Fruit fly (Drosophila melanogaster) whole organism, embryonic: ENCODE data around the gene IFT52.

Experiments used
- CG10654 ChIP-seq: fragments of 200-800 bp; sonication (Bioruptor generic); optimal IDR thresholded peaks from 2 replicates; lab custom pipeline; 2016; ENCODE audit warnings: missing biosample characterization, missing genetic modification characterization
- CG12155 ChIP-seq: fragments of 200-800 bp; sonication (Bioruptor generic); optimal IDR thresholded peaks from 3 replicates; lab custom pipeline; 2016; ENCODE audit warnings: missing biosample characterization, missing genetic modification characterization
- CG12236 ChIP-seq: fragments of 200-800 bp; sonication (Bioruptor generic); optimal IDR thresholded peaks from 2 replicates; lab custom pipeline; 2016; ENCODE audit warnings: missing biosample characterization, missing genetic modification characterization
- CG12744 ChIP-seq: fragments of 200-800 bp; sonication (Bioruptor generic); optimal IDR thresholded peaks from 2 replicates; lab custom pipeline; 2016; ENCODE audit warnings: missing biosample characterization, missing genetic modification characterization
- CG14050 ChIP-seq: fragments of 200-800 bp; sonication (Bioruptor generic); IDR thresholded peaks from 3 replicates; pipeline ENCODE4 v1.3.6; 2022; ENCODE audit warnings: missing biosample characterization, missing genetic modification characterization
- CG15696 ChIP-seq: fragments of 200-800 bp; sonication (Bioruptor generic); optimal IDR thresholded peaks from 2 replicates; lab custom pipeline; 2019; ENCODE audit warnings: missing biosample characterization, mild to moderate bottlenecking, missing genetic modification characterization, moderate library complexity
- CG16863 ChIP-seq: fragments of 200-800 bp; sonication (Bioruptor generic); optimal IDR thresholded peaks from 3 replicates; lab custom pipeline; 2016; ENCODE audit warnings: missing biosample characterization, missing genetic modification characterization
- CG17328 ChIP-seq: fragments of 200-800 bp; sonication (Bioruptor generic); IDR thresholded peaks from 2 replicates; pipeline ENCODE4 v1.3.6; 2022; ENCODE audit warnings: missing biosample characterization, missing genetic modification characterization
- CG17829 ChIP-seq: fragments of 200-800 bp; optimal IDR thresholded peaks from 2 replicates; lab custom pipeline; 2019; ENCODE audit warnings: missing biosample characterization, mild to moderate bottlenecking, missing genetic modification characterization, moderate library complexity
- CG1792 ChIP-seq: fragments of 200-800 bp; sonication (Bioruptor generic); optimal IDR thresholded peaks from 2 replicates; lab custom pipeline; 2016; ENCODE audit warnings: missing biosample characterization, missing genetic modification characterization
- CG2116 ChIP-seq: fragments of 200-800 bp; sonication (Bioruptor generic); optimal IDR thresholded peaks from 3 replicates; lab custom pipeline; 2018; ENCODE audit warnings: missing biosample characterization, mild to moderate bottlenecking, missing genetic modification characterization
- CG2875 ChIP-seq: fragments of 200-800 bp; sonication (Bioruptor generic); optimal IDR thresholded peaks from 2 replicates; lab custom pipeline; 2017; ENCODE audit warnings: missing biosample characterization, mild to moderate bottlenecking, missing genetic modification characterization, missing genetic modification reagents
- CG2889 ChIP-seq: fragments of 200-800 bp; sonication (Bioruptor generic); IDR thresholded peaks from 3 replicates; pipeline ENCODE4 v1.3.6; 2022; ENCODE audit warnings: missing biosample characterization, missing genetic modification characterization
- CG30020 ChIP-seq: fragments of 200-800 bp; optimal IDR thresholded peaks from 2 replicates; lab custom pipeline; 2019; ENCODE audit warnings: missing biosample characterization, mild to moderate bottlenecking, missing genetic modification characterization, moderate library complexity
- CG30403 ChIP-seq: fragments of 200-800 bp; sonication (Bioruptor generic); optimal IDR thresholded peaks from 3 replicates; lab custom pipeline; 2016; ENCODE audit warnings: missing biosample characterization, missing genetic modification characterization
- CG31365 ChIP-seq: fragments of 200-800 bp; sonication (Bioruptor generic); optimal IDR thresholded peaks from 2 replicates; lab custom pipeline; 2018; ENCODE audit warnings: missing biosample characterization, mild to moderate bottlenecking, missing genetic modification characterization
- CG3847 ChIP-seq: fragments of 200-800 bp; sonication (Bioruptor generic); IDR thresholded peaks from 2 replicates; pipeline ENCODE4 v1.3.6; 2022; ENCODE audit warnings: missing biosample characterization, missing genetic modification characterization
- CG4707 ChIP-seq: fragments of 200-800 bp; sonication (Bioruptor generic); optimal IDR thresholded peaks from 2 replicates; lab custom pipeline; 2018; ENCODE audit warnings: missing biosample characterization, mild to moderate bottlenecking, missing genetic modification characterization, moderate library complexity
- CG6683 ChIP-seq: fragments of 200-800 bp; sonication (Bioruptor generic); optimal IDR thresholded peaks from 2 replicates; lab custom pipeline; 2017; ENCODE audit warnings: missing biosample characterization, mild to moderate bottlenecking, missing genetic modification characterization, missing genetic modification reagents
- CG6765 ChIP-seq: fragments of 200-800 bp; sonication (Bioruptor generic); optimal IDR thresholded peaks from 3 replicates; lab custom pipeline; 2017; ENCODE audit warnings: missing biosample characterization, mild to moderate bottlenecking, missing genetic modification characterization
- CG7556 ChIP-seq: fragments of 200-800 bp; sonication (Bioruptor generic); optimal IDR thresholded peaks from 2 replicates; lab custom pipeline; 2017; ENCODE audit warnings: missing biosample characterization, mild to moderate bottlenecking, missing genetic modification characterization
- CG7839 ChIP-seq: fragments of 200-800 bp; sonication (Bioruptor generic); optimal IDR thresholded peaks from 3 replicates; lab custom pipeline; 2018; ENCODE audit warnings: missing biosample characterization, mild to moderate bottlenecking, missing genetic modification characterization, moderate library complexity
- CG7928 ChIP-seq: fragments of 200-800 bp; sonication (Bioruptor generic); optimal IDR thresholded peaks from 2 replicates; lab custom pipeline; 2017; ENCODE audit warnings: missing biosample characterization, mild to moderate bottlenecking, missing genetic modification characterization
- Dek ChIP-seq: fragments of 200-800 bp; sonication (Bioruptor generic); optimal IDR thresholded peaks from 3 replicates; lab custom pipeline; 2019; ENCODE audit warnings: missing biosample characterization, mild to moderate bottlenecking, missing genetic modification characterization, moderate library complexity
- Drgx ChIP-seq: fragments of 200-800 bp; sonication (Bioruptor generic); IDR thresholded peaks from 2 replicates; pipeline ENCODE4 v1.3.6; 2022; ENCODE audit warnings: missing biosample characterization, missing genetic modification characterization
- ERR ChIP-seq: fragments of 200-800 bp; sonication (Bioruptor generic); optimal IDR thresholded peaks from 2 replicates; lab custom pipeline; 2016; ENCODE audit warnings: missing biosample characterization, missing genetic modification characterization
- Fer2 ChIP-seq: fragments of 200-800 bp; sonication (Bioruptor generic); optimal IDR thresholded peaks from 2 replicates; lab custom pipeline; 2018; ENCODE audit warnings: missing biosample characterization, mild to moderate bottlenecking, missing genetic modification characterization, moderate library complexity
- Fer3 ChIP-seq: fragments of 200-800 bp; sonication (Bioruptor generic); optimal IDR thresholded peaks from 2 replicates; lab custom pipeline; 2018; ENCODE audit warnings: missing biosample characterization, mild to moderate bottlenecking, missing genetic modification characterization, moderate library complexity
- H15 ChIP-seq: fragments of 200-800 bp; sonication (Bioruptor generic); IDR thresholded peaks from 3 replicates; pipeline ENCODE4 v1.3.6; 2022; ENCODE audit warnings: missing biosample characterization, missing genetic modification characterization
- HLH4C ChIP-seq: fragments of 200-800 bp; sonication (Bioruptor generic); IDR thresholded peaks from 3 replicates; pipeline ENCODE4 v1.3.6; 2022; ENCODE audit warnings: missing biosample characterization, missing genetic modification characterization; ENCODE audit not compliant: partially characterized antibody
- Lpt ChIP-seq: fragments of >200 bp; optimal IDR thresholded peaks from 2 replicates; lab custom pipeline; 2018; ENCODE audit warnings: missing biosample characterization, missing genetic modification characterization
- NC2α ChIP-seq: fragments of 200-800 bp; sonication (Bioruptor generic); optimal IDR thresholded peaks from 2 replicates; lab custom pipeline; 2016; ENCODE audit warnings: missing biosample characterization, missing genetic modification characterization
- Oaz ChIP-seq: fragments of 200-800 bp; sonication (Bioruptor generic); IDR thresholded peaks from 2 replicates; pipeline ENCODE4 v1.3.6; 2022; ENCODE audit warnings: missing biosample characterization, missing genetic modification characterization
- Opbp ChIP-seq: fragments of 200-800 bp; sonication (Bioruptor generic); IDR thresholded peaks from 3 replicates; pipeline ENCODE4 v1.3.6; 2022; ENCODE audit warnings: missing biosample characterization, missing genetic modification characterization; ENCODE audit not compliant: partially characterized antibody
- Pdp1 ChIP-seq, 2 experiments: fragments of 200-800 bp; sonication (Bioruptor generic); optimal IDR thresholded peaks; 3 replicates each; lab custom pipeline; 2016; ENCODE audit warnings: missing biosample characterization in 2 of 2, missing genetic modification characterization in 2 of 2, mild to moderate bottlenecking in 1 of 2, moderate library complexity in 1 of 2
- amos ChIP-seq: fragments of 200-800 bp; sonication (Bioruptor generic); IDR thresholded peaks from 2 replicates; pipeline ENCODE4 v1.3.6; 2022; ENCODE audit warnings: missing biosample characterization, missing genetic modification characterization; ENCODE audit not compliant: partially characterized antibody
- bsh ChIP-seq, 2 experiments: fragments of 200-800 bp; sonication (Bioruptor generic); optimal IDR thresholded peaks; 2 replicates each; lab custom pipeline; 2017 to 2018; ENCODE audit warnings: mild to moderate bottlenecking in 2 of 2, missing biosample characterization in 2 of 2, missing genetic modification characterization in 2 of 2, moderate library complexity in 1 of 2
- ci ChIP-seq: fragments of 200-800 bp; sonication (Bioruptor generic); IDR thresholded peaks from 3 replicates; pipeline ENCODE4 v1.3.6; 2022; ENCODE audit warnings: missing biosample characterization, missing genetic modification characterization
- crp ChIP-seq, 2 experiments: fragments of 200-800 bp; sonication (Bioruptor generic); optimal IDR thresholded peaks; 2 replicates in 1 of 2; 3 replicates in 1 of 2; lab custom pipeline; 2017; ENCODE audit warnings: missing biosample characterization in 2 of 2, missing genetic modification characterization in 2 of 2, mild to moderate bottlenecking in 1 of 2, moderate library complexity in 1 of 2
- da ChIP-seq: fragments of 200-800 bp; sonication (Bioruptor generic); optimal IDR thresholded peaks from 2 replicates; lab custom pipeline; 2016; ENCODE audit warnings: missing biosample characterization, missing genetic modification characterization
- dan ChIP-seq: fragments of 200-800 bp; sonication (Bioruptor generic); IDR thresholded peaks from 2 replicates; pipeline ENCODE4 v1.3.6; 2022; ENCODE audit warnings: missing biosample characterization, missing genetic modification characterization
- ems ChIP-seq: fragments of 200-800 bp; sonication (Bioruptor generic); optimal IDR thresholded peaks from 3 replicates; lab custom pipeline; 2016; ENCODE audit warnings: missing biosample characterization, missing genetic modification characterization
- fd102C ChIP-seq: fragments of 200-800 bp; sonication (Bioruptor generic); optimal IDR thresholded peaks from 2 replicates; lab custom pipeline; 2018; ENCODE audit warnings: missing biosample characterization, mild to moderate bottlenecking, missing genetic modification characterization, moderate library complexity
- gcm2 ChIP-seq: fragments of 200-800 bp; sonication (Bioruptor generic); optimal IDR thresholded peaks from 2 replicates; lab custom pipeline; 2016; ENCODE audit warnings: missing biosample characterization, missing genetic modification characterization
- her ChIP-seq: fragments of 200-800 bp; sonication (Bioruptor generic); optimal IDR thresholded peaks from 2 replicates; lab custom pipeline; 2016; ENCODE audit warnings: missing biosample characterization, missing genetic modification characterization
- org-1 ChIP-seq: fragments of 200-800 bp; sonication (Bioruptor generic); optimal IDR thresholded peaks from 2 replicates; lab custom pipeline; 2017; ENCODE audit warnings: missing biosample characterization, missing genetic modification characterization
- phol ChIP-seq: fragments of 200-800 bp; sonication (Bioruptor generic); optimal IDR thresholded peaks from 3 replicates; lab custom pipeline; 2018; ENCODE audit warnings: missing biosample characterization, mild to moderate bottlenecking, missing genetic modification characterization, moderate library complexity
- so ChIP-seq: fragments of 200-800 bp; sonication (Bioruptor generic); IDR thresholded peaks from 3 replicates; pipeline ENCODE4 v1.3.6; 2022; ENCODE audit warnings: missing biosample characterization, missing genetic modification characterization
- trem ChIP-seq: fragments of 200-800 bp; optimal IDR thresholded peaks from 3 replicates; lab custom pipeline; 2019; ENCODE audit warnings: missing biosample characterization, mild to moderate bottlenecking, missing genetic modification characterization, moderate library complexity
- trh ChIP-seq: fragments of 200-800 bp; sonication (Bioruptor generic); optimal IDR thresholded peaks from 2 replicates; lab custom pipeline; 2016; ENCODE audit warnings: missing biosample characterization, missing genetic modification characterization
- wor ChIP-seq: fragments of 200-800 bp; sonication (Bioruptor generic); IDR thresholded peaks from 2 replicates; pipeline ENCODE4 v1.3.6; 2022; ENCODE audit warnings: missing biosample characterization, missing genetic modification characterization

Gene IFT52

DNA sequence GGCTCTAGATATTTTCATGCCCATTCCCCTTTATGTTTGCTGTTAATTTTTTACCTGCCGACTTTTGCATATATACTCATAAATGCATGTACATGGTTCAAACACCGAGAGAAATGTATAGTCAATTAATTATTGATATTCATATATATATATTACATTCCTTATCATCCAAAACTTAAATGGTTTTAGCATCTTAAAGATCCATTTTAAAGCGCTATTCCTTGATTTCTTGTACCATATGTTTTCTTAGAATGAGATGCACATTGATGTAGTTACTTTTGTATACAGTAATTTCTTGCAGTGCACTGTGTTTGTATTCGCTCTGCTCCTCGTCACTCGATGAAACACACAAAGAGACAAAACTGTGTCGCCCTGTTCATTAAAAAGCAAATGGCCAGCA is 48.6 kb downstream of the IFT52 start (continued):
- TF ChIP-seq CG6765 (GFP tag; lab: Kevin White, UChicago): no peak
- no peak for TF ChIP-seq H15 (GFP tag; lab: Robert Waterston, UW)
- no peak for TF ChIP-seq CG30403 (GFP tag; lab: Kevin White, UChicago)
- TF ChIP-seq ci (GFP tag; lab: Robert Waterston, UW): 0 out of 3 replicates have a peak, but pooled peaks have one; percentile 14
- no peak for TF ChIP-seq Fer3 (tag; lab: Kevin White, UChicago)
- TF ChIP-seq CG17328 (GFP tag; lab: Robert Waterston, UW): 0 out of 2 replicates have a peak, but pooled peaks have one; percentile 20
- no peak for TF ChIP-seq Fer2 (tag; lab: Kevin White, UChicago)
- TF ChIP-seq CG12744 (GFP tag; lab: Kevin White, UChicago): no peak
- no peak for TF ChIP-seq Dek (tag; lab: Kevin White, UChicago)
- peak; percentile 16 for TF ChIP-seq CG17829 (tag; lab: Kevin White, UChicago)
- no peak for TF ChIP-seq trh (GFP tag; lab: Kevin White, UChicago)
- no peak for TF ChIP-seq Pdp1 (GFP tag; optimal IDR thresholded peaks at IDR 0.05; lab: Kevin White, UChicago)
- TF ChIP-seq Lpt (GFP tag; lab: Kevin White, UChicago): no peak
- no peak for TF ChIP-seq wor (GFP tag; lab: Robert Waterston, UW)
- TF ChIP-seq CG7928 (GFP tag; lab: Kevin White, UChicago): no peak
- no peak for TF ChIP-seq CG2889
- no peak for TF ChIP-seq crp (GFP tag; optimal IDR thresholded peaks at IDR 0.05; lab: Kevin White, UChicago)
- TF ChIP-seq CG15696 (tag; lab: Kevin White, UChicago): peak; percentile 19
- TF ChIP-seq da (GFP tag; lab: Kevin White, UChicago): no peak
- no peak for TF ChIP-seq HLH4C (GFP tag; lab: Robert Waterston, UW)
- TF ChIP-seq fd102C: no peak
- no peak for TF ChIP-seq gcm2 (GFP tag; lab: Kevin White, UChicago)
- TF ChIP-seq bsh (GFP tag; optimal IDR thresholded peaks at IDR 0.05; lab: Kevin White, UChicago): peak in 1 of 2 experiments; percentile 44
- TF ChIP-seq dan (GFP tag; lab: Robert Waterston, UW): no peak
- no peak for TF ChIP-seq ems (GFP tag; lab: Kevin White, UChicago)
- no peak for TF ChIP-seq CG3847 (GFP tag; lab: Robert Waterston, UW)
- no peak for TF ChIP-seq CG31365 (tag; lab: Kevin White, UChicago)
- no peak for TF ChIP-seq Oaz (GFP tag; lab: Robert Waterston, UW)
- TF ChIP-seq CG7556 (GFP tag; lab: Kevin White, UChicago): peak; percentile 13
- TF ChIP-seq CG12236: no peak
- TF ChIP-seq trem: no peak
- no peak for TF ChIP-seq CG2116
- no peak for TF ChIP-seq CG1792 (GFP tag; lab: Kevin White, UChicago)
- no peak for TF ChIP-seq amos (GFP tag; lab: Robert Waterston, UW)
- no peak for TF ChIP-seq CG4707
- no peak for TF ChIP-seq CG2875 (GFP tag; lab: Kevin White, UChicago)
- no peak for TF ChIP-seq her (GFP tag; lab: Kevin White, UChicago)
- no peak for TF ChIP-seq CG10654 (GFP tag; lab: Kevin White, UChicago)
- no peak for TF ChIP-seq CG16863 (GFP tag; lab: Kevin White, UChicago)
- TF ChIP-seq Drgx (GFP tag; lab: Robert Waterston, UW): peak; percentile 46; the same call in 1 of the 2 replicates
- no peak for TF ChIP-seq CG6683 (GFP tag; lab: Kevin White, UChicago)
- no peak for TF ChIP-seq so (GFP tag; lab: Robert Waterston, UW)
- TF ChIP-seq org-1 (GFP tag; lab: Kevin White, UChicago): no peak
- TF ChIP-seq CG30020 (tag; lab: Kevin White, UChicago): no peak
- TF ChIP-seq Opbp: no peak
- peak; percentile 52 for TF ChIP-seq CG7839 (tag; lab: Kevin White, UChicago)
- TF ChIP-seq phol: peak; percentile 49
- TF ChIP-seq CG14050 (GFP tag; lab: Robert Waterston, UW): no peak
- no peak for TF ChIP-seq ERR
- TF ChIP-seq CG12155 (GFP tag; lab: Kevin White, UChicago): no peak
- no peak for TF ChIP-seq NC2α (GFP tag; lab: Kevin White, UChicago)
